Fruit fly (Drosophila melanogaster) whole organism, embryonic: ENCODE measurements around the gene Ada1-2.

Experiments used
- Abd-B ChIP-seq: fragments of 200-800 bp; sonication (Bioruptor generic); optimal IDR thresholded peaks from 2 replicates; lab custom pipeline; 2018; ENCODE audit warnings: missing biosample characterization, mild to moderate bottlenecking, missing genetic modification characterization, moderate library complexity
- Bgb ChIP-seq: fragments of 200-800 bp; sonication (Bioruptor generic); IDR thresholded peaks from 2 replicates; pipeline ENCODE4 v1.3.6; 2022; ENCODE audit warnings: missing biosample characterization, missing genetic modification characterization; ENCODE audit not compliant: partially characterized antibody
- CG13894 ChIP-seq: fragments of 200-800 bp; sonication (Bioruptor generic); optimal IDR thresholded peaks from 3 replicates; lab custom pipeline; 2018; ENCODE audit warnings: missing biosample characterization, mild to moderate bottlenecking, missing genetic modification characterization, moderate library complexity
- CG15479 ChIP-seq: fragments of 200-800 bp; sonication (Bioruptor generic); optimal IDR thresholded peaks from 3 replicates; lab custom pipeline; 2019; ENCODE audit warnings: missing biosample characterization, mild to moderate bottlenecking, missing genetic modification characterization, moderate library complexity
- CG1602 ChIP-seq: fragments of 200-800 bp; sonication (Bioruptor generic); optimal IDR thresholded peaks from 3 replicates; lab custom pipeline; 2016; ENCODE audit warnings: missing biosample characterization, missing genetic modification characterization
- CG1647 ChIP-seq: fragments of 200-800 bp; sonication (Bioruptor generic); optimal IDR thresholded peaks from 3 replicates; lab custom pipeline; 2016; ENCODE audit warnings: missing biosample characterization, missing genetic modification characterization
- CG16813 ChIP-seq: fragments of 200-800 bp; sonication (Bioruptor generic); IDR thresholded peaks from 3 replicates; pipeline ENCODE4 v1.3.6; 2022; ENCODE audit warnings: missing biosample characterization, missing genetic modification characterization; ENCODE audit not compliant: partially characterized antibody
- CG17829 ChIP-seq: fragments of 200-800 bp; optimal IDR thresholded peaks from 2 replicates; lab custom pipeline; 2019; ENCODE audit warnings: missing biosample characterization, mild to moderate bottlenecking, missing genetic modification characterization, moderate library complexity
- CG18262 ChIP-seq: fragments of 200-800 bp; optimal IDR thresholded peaks from 3 replicates; lab custom pipeline; 2019; ENCODE audit warnings: missing biosample characterization, mild to moderate bottlenecking, missing genetic modification characterization, moderate library complexity
- CG1832 ChIP-seq: fragments of 200-800 bp; sonication (Bioruptor generic); optimal IDR thresholded peaks from 2 replicates; lab custom pipeline; 2017; ENCODE audit warnings: missing biosample characterization, mild to moderate bottlenecking, missing genetic modification characterization, inconsistent platforms
- CG3163 ChIP-seq: fragments of 200-800 bp; sonication (Bioruptor generic); optimal IDR thresholded peaks from 3 replicates; lab custom pipeline; 2016; ENCODE audit warnings: missing biosample characterization, missing genetic modification characterization
- CG33213 ChIP-seq: fragments of 200-800 bp; sonication (Bioruptor generic); optimal IDR thresholded peaks from 3 replicates; lab custom pipeline; 2016; ENCODE audit warnings: missing biosample characterization, missing genetic modification characterization
- CG33557 ChIP-seq: fragments of 200-800 bp; sonication (Bioruptor generic); optimal IDR thresholded peaks from 2 replicates; lab custom pipeline; 2019; ENCODE audit warnings: missing biosample characterization, mild to moderate bottlenecking, missing genetic modification characterization, moderate library complexity
- CG6765 ChIP-seq: fragments of 200-800 bp; sonication (Bioruptor generic); optimal IDR thresholded peaks from 3 replicates; lab custom pipeline; 2017; ENCODE audit warnings: missing biosample characterization, mild to moderate bottlenecking, missing genetic modification characterization
- CG8478 ChIP-seq: fragments of >200 bp; optimal IDR thresholded peaks from 2 replicates; lab custom pipeline; 2018
- CTCF ChIP-seq: fragments of 200-800 bp; sonication (Bioruptor generic); optimal IDR thresholded peaks from 2 replicates; lab custom pipeline; 2017; ENCODE audit warnings: missing biosample characterization, mild to moderate bottlenecking, missing genetic modification characterization, moderate library complexity
- CoRest ChIP-seq: fragments of 200-800 bp; sonication (Bioruptor generic); optimal IDR thresholded peaks from 3 replicates; lab custom pipeline; 2018; ENCODE audit warnings: missing biosample characterization, mild to moderate bottlenecking, missing genetic modification characterization, moderate library complexity
- Dad ChIP-seq: fragments of 200-800 bp; sonication (Bioruptor generic); optimal IDR thresholded peaks from 3 replicates; lab custom pipeline; 2016; ENCODE audit warnings: missing biosample characterization, missing genetic modification characterization
- Ets65A ChIP-seq: fragments of 200-800 bp; sonication (Bioruptor generic); peaks from one replicate; lab custom pipeline; 2016; ENCODE audit warnings: missing biosample characterization, missing genetic modification characterization
- HLH54F ChIP-seq: fragments of 200-800 bp; sonication (Bioruptor generic); optimal IDR thresholded peaks from 3 replicates; lab custom pipeline; 2016; ENCODE audit warnings: missing biosample characterization, missing genetic modification characterization
- Hand ChIP-seq: fragments of 200-800 bp; sonication (Bioruptor generic); optimal IDR thresholded peaks from 2 replicates; lab custom pipeline; 2017; ENCODE audit warnings: mild to moderate bottlenecking, missing biosample characterization, missing genetic modification reagents, missing genetic modification characterization
- Jarid2 ChIP-seq: fragments of 200-800 bp; sonication (Bioruptor generic); optimal IDR thresholded peaks from 3 replicates; lab custom pipeline; 2017; ENCODE audit warnings: mild to moderate bottlenecking, missing biosample characterization, missing genetic modification reagents, missing genetic modification characterization
- Lhr ChIP-seq: fragments of 200-800 bp; sonication (Bioruptor generic); optimal IDR thresholded peaks from 3 replicates; lab custom pipeline; 2017; ENCODE audit warnings: mild to moderate bottlenecking, missing biosample characterization, missing genetic modification reagents, missing genetic modification characterization
- Mes4 ChIP-seq: fragments of 200-800 bp; sonication (Bioruptor generic); optimal IDR thresholded peaks from 2 replicates; lab custom pipeline; 2016; ENCODE audit warnings: missing biosample characterization, missing genetic modification characterization
- Nf-YB ChIP-seq: fragments of 200-800 bp; sonication (Bioruptor generic); optimal IDR thresholded peaks from 3 replicates; lab custom pipeline; 2019; ENCODE audit warnings: missing biosample characterization, mild to moderate bottlenecking, missing genetic modification characterization, moderate library complexity
- Nf-YC ChIP-seq: fragments of 200-800 bp; optimal IDR thresholded peaks from 3 replicates; lab custom pipeline; 2019; ENCODE audit warnings: missing biosample characterization, mild to moderate bottlenecking, missing genetic modification characterization, moderate library complexity
- Sin3A ChIP-seq: fragments of >200 bp; optimal IDR thresholded peaks from 2 replicates; lab custom pipeline; 2018
- Sox100B ChIP-seq: fragments of 200-800 bp; sonication (Bioruptor generic); optimal IDR thresholded peaks from 3 replicates; lab custom pipeline; 2018; ENCODE audit warnings: missing biosample characterization, mild to moderate bottlenecking, missing genetic modification characterization
- Vsx1 ChIP-seq: fragments of 200-800 bp; sonication (Bioruptor generic); optimal IDR thresholded peaks from 2 replicates; lab custom pipeline; 2017; ENCODE audit warnings: missing biosample characterization, mild to moderate bottlenecking, missing genetic modification characterization, missing genetic modification reagents
- ab ChIP-seq: fragments of 200-800 bp; sonication (Bioruptor generic); optimal IDR thresholded peaks from 2 replicates; lab custom pipeline; 2016; ENCODE audit warnings: missing biosample characterization, missing genetic modification characterization
- cas ChIP-seq: fragments of 200-800 bp; sonication (Bioruptor generic); IDR thresholded peaks from 2 replicates; pipeline ENCODE4 v1.3.6; 2022; ENCODE audit warnings: missing biosample characterization, missing genetic modification characterization
- cg ChIP-seq: fragments of 200-800 bp; sonication (Bioruptor generic); optimal IDR thresholded peaks from 3 replicates; lab custom pipeline; 2019; ENCODE audit warnings: missing biosample characterization, mild to moderate bottlenecking, missing genetic modification characterization, moderate library complexity
- corto ChIP-seq: fragments of 200-800 bp; sonication (Bioruptor generic); optimal IDR thresholded peaks from 2 replicates; lab custom pipeline; 2016; ENCODE audit warnings: missing biosample characterization, mild to moderate bottlenecking, missing genetic modification characterization, moderate library complexity
- eve ChIP-seq, 2 experiments: fragments of >200 bp; optimal IDR thresholded peaks; 2 replicates each; lab custom pipeline; 2017; ENCODE audit warnings: missing biosample characterization in 2 of 2, missing genetic modification characterization in 2 of 2
- ftz-f1 ChIP-seq: fragments of 200-800 bp; sonication (Bioruptor generic); optimal IDR thresholded peaks from 2 replicates; lab custom pipeline; 2016; ENCODE audit warnings: missing biosample characterization, missing genetic modification characterization
- hkb ChIP-seq, 2 experiments: fragments of 200-800 bp in 1 of 2; fragments of >200 bp in 1 of 2; sonication (Bioruptor generic) in 1 of 2; IDR thresholded peaks in 1 of 2; optimal IDR thresholded peaks in 1 of 2; 2 replicates each; pipeline versions ENCODE4 v1.3.6 to Lab custom; 2017 to 2022; ENCODE audit warnings: missing biosample characterization in 1 of 2, missing genetic modification characterization in 1 of 2
- insv ChIP-seq, 2 experiments: fragments of 200-800 bp; sonication (Bioruptor generic); optimal IDR thresholded peaks; 3 replicates each; lab custom pipeline; 2016 to 2018; ENCODE audit warnings: missing biosample characterization in 2 of 2, missing genetic modification characterization in 2 of 2
- jing ChIP-seq: fragments of 200-800 bp; sonication (Bioruptor generic); optimal IDR thresholded peaks from 2 replicates; lab custom pipeline; 2018; ENCODE audit warnings: missing biosample characterization, mild to moderate bottlenecking, missing genetic modification characterization
- kah ChIP-seq: fragments of 200-800 bp; sonication (Bioruptor generic); optimal IDR thresholded peaks from 2 replicates; lab custom pipeline; 2018; ENCODE audit warnings: missing biosample characterization, mild to moderate bottlenecking, missing genetic modification characterization
- nerfin-1 ChIP-seq: fragments of 200-800 bp; sonication (Bioruptor generic); optimal IDR thresholded peaks from 3 replicates; lab custom pipeline; 2019; ENCODE audit warnings: missing biosample characterization, mild to moderate bottlenecking, missing genetic modification characterization, moderate library complexity
- nmo ChIP-seq: fragments of 200-800 bp; sonication (Bioruptor generic); optimal IDR thresholded peaks from 2 replicates; lab custom pipeline; 2018; ENCODE audit warnings: missing biosample characterization, mild to moderate bottlenecking, missing genetic modification characterization, moderate library complexity
- pb ChIP-seq: fragments of 200-800 bp; sonication (Bioruptor generic); optimal IDR thresholded peaks from 3 replicates; lab custom pipeline; 2016; ENCODE audit warnings: missing biosample characterization, missing genetic modification characterization
- pho ChIP-seq: fragments of 200-800 bp; sonication (Bioruptor generic); optimal IDR thresholded peaks from 2 replicates; lab custom pipeline; 2016; ENCODE audit warnings: missing biosample characterization, missing genetic modification characterization
- prd ChIP-seq, 3 experiments: fragments of >200 bp in 2 of 3; fragments of 200-800 bp in 1 of 3; sonication (Bioruptor generic) in 1 of 3; optimal IDR thresholded peaks in 2 of 3; IDR thresholded peaks in 1 of 3; 2 replicates in 2 of 3; 3 replicates in 1 of 3; pipeline versions ENCODE4 v1.3.6 to Lab custom; 2017 to 2022; ENCODE audit warnings: missing biosample characterization in 1 of 3, missing genetic modification characterization in 1 of 3
- sd ChIP-seq: fragments of 200-800 bp; sonication (Bioruptor generic); optimal IDR thresholded peaks from 3 replicates; lab custom pipeline; 2018; ENCODE audit warnings: missing biosample characterization, mild to moderate bottlenecking, missing genetic modification characterization, moderate library complexity
- sens ChIP-seq: fragments of 200-800 bp; sonication (Bioruptor generic); peaks from one replicate; lab custom pipeline; 2016; ENCODE audit warnings: missing biosample characterization, missing genetic modification characterization

Gene Ada1-2

dm6 chr2L:12002922-12003791, 10.5 kb downstream of the Ada1-2 start (continued):
- TF ChIP-seq pb (GFP tag; lab: Kevin White, UChicago) (no peak), sens (peak; percentile 45), CG1602 (GFP tag; lab: Kevin White, UChicago) (peak; percentile 22), CTCF (GFP tag; lab: Kevin White, UChicago) (no peak), Sox100B (peak; percentile 24), ftz-f1 (peak; percentile 97), pho (peak; percentile 41), Bgb (no peak), Dad (no peak), Hand (GFP tag; lab: Kevin White, UChicago) (peak; percentile 35), CoRest (tag; lab: Kevin White, UChicago) (peak; percentile 37), CG33557 (peak; percentile 0), CG33213 (GFP tag; lab: Kevin White, UChicago) (peak; percentile 10), ab (GFP tag; lab: Kevin White, UChicago) (no peak), HLH54F (GFP tag; lab: Kevin White, UChicago) (peak; percentile 29)

dm6 chr2L:12003792-12004210, 11.1 kb downstream of the Ada1-2 start:
- peak; percentile 38 for TF ChIP-seq CG17829
- TF ChIP-seq jing (GFP tag; lab: Kevin White, UChicago): peak; percentile 48
- no peak for TF ChIP-seq corto
- peak; percentile 96 for TF ChIP-seq Nf-YB (GFP tag; lab: Kevin White, UChicago)
- TF ChIP-seq CG16813 (GFP tag; lab: Robert Waterston, UW): no peak
- no peak for TF ChIP-seq CG6765 (GFP tag; lab: Kevin White, UChicago)
- no peak for TF ChIP-seq eve (GFP tag; optimal IDR thresholded peaks at IDR 0.05; lab: Kevin White, UChicago)
- TF ChIP-seq CG8478 (lab: Kevin White, UChicago): peak; percentile 62
- TF ChIP-seq Jarid2 (GFP tag; lab: Kevin White, UChicago): no peak
- TF ChIP-seq CG3163: peak; percentile 33
- TF ChIP-seq CG1647 (GFP tag; lab: Kevin White, UChicago): no peak
- no peak for TF ChIP-seq cas (GFP tag; lab: Robert Waterston, UW)
- TF ChIP-seq CG1832 (GFP tag; lab: Kevin White, UChicago): peak; percentile 92
- no peak for TF ChIP-seq kah (GFP tag; lab: Kevin White, UChicago)
- peak; percentile 73 for TF ChIP-seq CG15479 (GFP tag; lab: Kevin White, UChicago)
- TF ChIP-seq Ets65A: peak; percentile 7
- TF ChIP-seq hkb (optimal IDR thresholded peaks at IDR 0.05; lab: Kevin White, UChicago): peak; percentile 46
- TF ChIP-seq hkb (GFP tag; IDR thresholded peaks at IDR 0.05; lab: Robert Waterston, UW): no peak
- TF ChIP-seq Vsx1 (GFP tag; lab: Kevin White, UChicago): no peak
- TF ChIP-seq nmo (GFP tag; lab: Kevin White, UChicago): peak; percentile 13
- no peak for TF ChIP-seq CG13894
- TF ChIP-seq insv (GFP tag; optimal IDR thresholded peaks at IDR 0.05; lab: Kevin White, UChicago): peak in 1 of 2 experiments; percentile 48
- TF ChIP-seq Nf-YC (tag; lab: Kevin White, UChicago): peak; percentile 97
- TF ChIP-seq Mes4 (GFP tag; lab: Kevin White, UChicago): no peak
- peak; percentile 96 for TF ChIP-seq CTCF (GFP tag; lab: Kevin White, UChicago)
- peak; percentile 94 for TF ChIP-seq cg
- peak; percentile 67 for TF ChIP-seq nerfin-1 (tag; lab: Kevin White, UChicago)
- TF ChIP-seq prd (optimal IDR thresholded peaks at IDR 0.05; lab: Kevin White, UChicago): no peak
- no peak for TF ChIP-seq prd (GFP tag; IDR thresholded peaks at IDR 0.05; lab: Robert Waterston, UW)
- TF ChIP-seq Sin3A (lab: Kevin White, UChicago): peak; percentile 25
- TF ChIP-seq Lhr (GFP tag; lab: Kevin White, UChicago): peak; percentile 57
- no peak for TF ChIP-seq CG18262 (tag; lab: Kevin White, UChicago)
- peak; percentile 56 for TF ChIP-seq Abd-B (GFP tag; lab: Kevin White, UChicago)
- TF ChIP-seq sd (tag; lab: Kevin White, UChicago): peak; percentile 95
- TF ChIP-seq, all 482 proteins: peak for 19
